Fruit fly (Drosophila melanogaster) whole organism, embryonic: ENCODE results near the gene Uba4.

Experiments used
- ATbp ChIP-seq: fragments of 200-800 bp; sonication (Bioruptor generic); optimal IDR thresholded peaks from 2 replicates; lab custom pipeline; 2017; ENCODE audit warnings: missing biosample characterization, mild to moderate bottlenecking, missing genetic modification characterization, missing genetic modification reagents
- Adf1 ChIP-seq: fragments of 200-800 bp; sonication (Bioruptor generic); IDR thresholded peaks from 2 replicates; pipeline ENCODE4 v1.3.6; 2022; ENCODE audit warnings: missing biosample characterization, missing genetic modification characterization
- Awh ChIP-seq: fragments of 200-800 bp; sonication (Bioruptor generic); IDR thresholded peaks from 2 replicates; pipeline ENCODE4, ENCODE4 v1.3.6; 2022; ENCODE audit warnings: missing biosample characterization, missing genetic modification characterization
- CG10979 ChIP-seq: fragments of 200-800 bp; sonication (Bioruptor generic); optimal IDR thresholded peaks from 2 replicates; lab custom pipeline; 2018; ENCODE audit warnings: missing biosample characterization, mild to moderate bottlenecking, missing genetic modification characterization, moderate library complexity
- CG11247 ChIP-seq: fragments of 200-800 bp; sonication (Bioruptor generic); IDR thresholded peaks from 2 replicates; pipeline ENCODE4 v1.3.6; 2022; ENCODE audit warnings: missing biosample characterization, missing genetic modification characterization
- CG12744 ChIP-seq: fragments of 200-800 bp; sonication (Bioruptor generic); optimal IDR thresholded peaks from 2 replicates; lab custom pipeline; 2016; ENCODE audit warnings: missing biosample characterization, missing genetic modification characterization
- CG13775 ChIP-seq: fragments of 200-800 bp; sonication (Bioruptor generic); optimal IDR thresholded peaks from 3 replicates; lab custom pipeline; 2017; ENCODE audit warnings: missing biosample characterization, mild to moderate bottlenecking, missing genetic modification characterization
- CG15011 ChIP-seq: fragments of 200-800 bp; sonication (Bioruptor generic); optimal IDR thresholded peaks from 3 replicates; lab custom pipeline; 2018; ENCODE audit warnings: missing biosample characterization, mild to moderate bottlenecking, missing genetic modification characterization
- CG15269 ChIP-seq: fragments of 200-800 bp; sonication (Bioruptor generic); optimal IDR thresholded peaks from 2 replicates; lab custom pipeline; 2018; ENCODE audit warnings: missing biosample characterization, mild to moderate bottlenecking, missing genetic modification characterization, moderate library complexity
- CG15601 ChIP-seq: fragments of 200-800 bp; sonication (Bioruptor generic); optimal IDR thresholded peaks from 3 replicates; lab custom pipeline; 2019; ENCODE audit warnings: missing biosample characterization, mild to moderate bottlenecking, missing genetic modification characterization, moderate library complexity
- CG18476 ChIP-seq: fragments of 200-800 bp; sonication (Bioruptor generic); optimal IDR thresholded peaks from 2 replicates; lab custom pipeline; 2016; ENCODE audit warnings: missing biosample characterization, mild to moderate bottlenecking, missing genetic modification characterization
- CG18764 ChIP-seq: fragments of 200-800 bp; sonication (Bioruptor generic); optimal IDR thresholded peaks from 3 replicates; lab custom pipeline; 2016; ENCODE audit warnings: missing biosample characterization, missing genetic modification characterization
- CG2678 ChIP-seq: fragments of 200-800 bp; sonication (Bioruptor generic); optimal IDR thresholded peaks from 3 replicates; lab custom pipeline; 2019; ENCODE audit warnings: missing biosample characterization, mild to moderate bottlenecking, missing genetic modification characterization, moderate library complexity
- CG4854 ChIP-seq: fragments of 200-800 bp; sonication (Bioruptor generic); optimal IDR thresholded peaks from 2 replicates; lab custom pipeline; 2016; ENCODE audit warnings: missing biosample characterization, missing genetic modification characterization, inconsistent platforms
- CG6765 ChIP-seq: fragments of 200-800 bp; sonication (Bioruptor generic); optimal IDR thresholded peaks from 3 replicates; lab custom pipeline; 2017; ENCODE audit warnings: missing biosample characterization, mild to moderate bottlenecking, missing genetic modification characterization
- CG7786 ChIP-seq: fragments of 200-800 bp; sonication (Bioruptor generic); optimal IDR thresholded peaks from 2 replicates; lab custom pipeline; 2016; ENCODE audit warnings: missing biosample characterization, missing genetic modification characterization
- CG8290 ChIP-seq, 3 experiments: fragments of 200-800 bp; sonication (Bioruptor generic); optimal IDR thresholded peaks; 2 replicates each; lab custom pipeline; 2016 to 2019; ENCODE audit warnings: missing biosample characterization in 3 of 3, missing genetic modification characterization in 3 of 3, mild to moderate bottlenecking in 2 of 3, moderate library complexity in 1 of 3
- CG8359 ChIP-seq: fragments of 200-800 bp; sonication (Bioruptor generic); optimal IDR thresholded peaks from 2 replicates; lab custom pipeline; 2017; ENCODE audit warnings: missing biosample characterization, mild to moderate bottlenecking, missing genetic modification characterization, borderline replicate concordance
- CG8478 ChIP-seq: fragments of >200 bp; optimal IDR thresholded peaks from 2 replicates; lab custom pipeline; 2018
- CG9797 ChIP-seq: fragments of 200-800 bp; sonication (Bioruptor generic); optimal IDR thresholded peaks from 3 replicates; lab custom pipeline; 2018; ENCODE audit warnings: missing biosample characterization, mild to moderate bottlenecking, missing genetic modification characterization
- D19A ChIP-seq: fragments of 200-800 bp; optimal IDR thresholded peaks from 3 replicates; lab custom pipeline; 2019; ENCODE audit warnings: missing biosample characterization, mild to moderate bottlenecking, missing genetic modification characterization, moderate library complexity
- ERR ChIP-seq: fragments of 200-800 bp; sonication (Bioruptor generic); optimal IDR thresholded peaks from 2 replicates; lab custom pipeline; 2016; ENCODE audit warnings: missing biosample characterization, missing genetic modification characterization
- HLH4C ChIP-seq: fragments of 200-800 bp; sonication (Bioruptor generic); IDR thresholded peaks from 3 replicates; pipeline ENCODE4 v1.3.6; 2022; ENCODE audit warnings: missing biosample characterization, missing genetic modification characterization; ENCODE audit not compliant: partially characterized antibody
- Hand ChIP-seq: fragments of 200-800 bp; sonication (Bioruptor generic); optimal IDR thresholded peaks from 2 replicates; lab custom pipeline; 2017; ENCODE audit warnings: mild to moderate bottlenecking, missing biosample characterization, missing genetic modification reagents, missing genetic modification characterization
- Hey ChIP-seq: fragments of 200-800 bp; sonication (Bioruptor generic); optimal IDR thresholded peaks from 3 replicates; lab custom pipeline; 2018; ENCODE audit warnings: missing biosample characterization, mild to moderate bottlenecking, missing genetic modification characterization
- Hr51 ChIP-seq, 2 experiments: fragments of 200-800 bp; sonication (Bioruptor generic); optimal IDR thresholded peaks; 2 replicates in 1 of 2; 3 replicates in 1 of 2; lab custom pipeline; 2016 to 2018; ENCODE audit warnings: missing biosample characterization in 2 of 2, missing genetic modification characterization in 2 of 2, mild to moderate bottlenecking in 1 of 2, moderate library complexity in 1 of 2
- Mad ChIP-seq: fragments of 200-800 bp; sonication (Bioruptor generic); optimal IDR thresholded peaks from 2 replicates; lab custom pipeline; 2016; ENCODE audit warnings: missing biosample characterization, missing genetic modification characterization
- Med ChIP-seq: fragments of 200-800 bp; sonication (Bioruptor generic); peaks from one replicate; lab custom pipeline; 2016; ENCODE audit warnings: missing biosample characterization, missing genetic modification characterization, mild to moderate bottlenecking, inconsistent platforms, moderate library complexity
- NC2α ChIP-seq: fragments of 200-800 bp; sonication (Bioruptor generic); optimal IDR thresholded peaks from 2 replicates; lab custom pipeline; 2016; ENCODE audit warnings: missing biosample characterization, missing genetic modification characterization
- Nf-YA ChIP-seq: fragments of 200-800 bp; sonication (Bioruptor generic); IDR thresholded peaks from 2 replicates; pipeline ENCODE4 v1.3.6; 2022; ENCODE audit warnings: missing biosample characterization, missing genetic modification characterization
- Xbp1 ChIP-seq: fragments of 200-800 bp; sonication (Bioruptor generic); optimal IDR thresholded peaks from 3 replicates; lab custom pipeline; 2016; ENCODE audit warnings: missing biosample characterization, mild to moderate bottlenecking, missing genetic modification characterization
- amos ChIP-seq: fragments of 200-800 bp; sonication (Bioruptor generic); IDR thresholded peaks from 2 replicates; pipeline ENCODE4 v1.3.6; 2022; ENCODE audit warnings: missing biosample characterization, missing genetic modification characterization; ENCODE audit not compliant: partially characterized antibody
- ato ChIP-seq: fragments of 200-800 bp; sonication (Bioruptor generic); IDR thresholded peaks from 2 replicates; pipeline ENCODE4 v1.3.6; 2022; ENCODE audit warnings: missing biosample characterization, missing genetic modification characterization; ENCODE audit not compliant: partially characterized antibody
- bab2 ChIP-seq: fragments of 200-800 bp; sonication (Bioruptor generic); optimal IDR thresholded peaks from 2 replicates; lab custom pipeline; 2016; ENCODE audit warnings: missing biosample characterization, missing genetic modification characterization
- bbx ChIP-seq: fragments of 200-800 bp; sonication (Bioruptor generic); IDR thresholded peaks from 2 replicates; pipeline ENCODE4 v1.3.6; 2022; ENCODE audit warnings: missing biosample characterization, missing genetic modification characterization; ENCODE audit not compliant: partially characterized antibody
- chn ChIP-seq: fragments of 200-800 bp; sonication (Bioruptor generic); optimal IDR thresholded peaks from 2 replicates; lab custom pipeline; 2016; ENCODE audit warnings: missing biosample characterization, missing genetic modification characterization
- eyg ChIP-seq: fragments of 200-800 bp; sonication (Bioruptor generic); optimal IDR thresholded peaks from 3 replicates; lab custom pipeline; 2016; ENCODE audit warnings: missing biosample characterization, missing genetic modification characterization
- gfzf ChIP-seq: fragments of 200-800 bp; sonication (Bioruptor generic); optimal IDR thresholded peaks from 2 replicates; lab custom pipeline; 2016; ENCODE audit warnings: missing biosample characterization, mild to moderate bottlenecking, missing genetic modification characterization, moderate library complexity
- gro ChIP-seq: fragments of 200-800 bp; sonication (Bioruptor generic); optimal IDR thresholded peaks from 2 replicates; lab custom pipeline; 2016; ENCODE audit warnings: missing biosample characterization, missing genetic modification characterization
- ham ChIP-seq: fragments of 200-800 bp; sonication (Bioruptor generic); IDR thresholded peaks from 2 replicates; pipeline ENCODE4 v1.3.6; 2022; ENCODE audit warnings: missing biosample characterization, missing genetic modification characterization
- lab ChIP-seq: fragments of 200-800 bp; sonication (Bioruptor generic); optimal IDR thresholded peaks from 3 replicates; lab custom pipeline; 2017; ENCODE audit warnings: missing biosample characterization, missing genetic modification characterization, mild to moderate bottlenecking, moderate library complexity, missing genetic modification reagents
- mld ChIP-seq: fragments of 200-800 bp; sonication (Bioruptor generic); IDR thresholded peaks from 3 replicates; pipeline ENCODE4 v1.3.6; 2022; ENCODE audit warnings: missing biosample characterization, missing genetic modification characterization; ENCODE audit not compliant: partially characterized antibody
- oc ChIP-seq: fragments of 200-800 bp; sonication (Bioruptor generic); optimal IDR thresholded peaks from 2 replicates; lab custom pipeline; 2018; ENCODE audit warnings: missing biosample characterization, mild to moderate bottlenecking, missing genetic modification characterization, moderate library complexity
- org-1 ChIP-seq: fragments of 200-800 bp; sonication (Bioruptor generic); optimal IDR thresholded peaks from 2 replicates; lab custom pipeline; 2017; ENCODE audit warnings: missing biosample characterization, missing genetic modification characterization
- scrt ChIP-seq: fragments of 200-800 bp; sonication (Bioruptor generic); optimal IDR thresholded peaks from 2 replicates; lab custom pipeline; 2018; ENCODE audit warnings: missing biosample characterization, mild to moderate bottlenecking, missing genetic modification characterization, moderate library complexity
- shn ChIP-seq: fragments of 200-800 bp; sonication (Bioruptor generic); optimal IDR thresholded peaks from 3 replicates; lab custom pipeline; 2016; ENCODE audit warnings: missing biosample characterization, missing genetic modification characterization
- ssp ChIP-seq: fragments of 200-800 bp; sonication (Bioruptor generic); IDR thresholded peaks from 2 replicates; pipeline ENCODE4 v1.3.6; 2022; ENCODE audit warnings: missing biosample characterization, missing genetic modification characterization
- vnd ChIP-seq: fragments of 200-800 bp; sonication (Bioruptor generic); IDR thresholded peaks from 3 replicates; pipeline ENCODE4 v1.3.6; 2022; ENCODE audit warnings: missing biosample characterization, missing genetic modification characterization; ENCODE audit not compliant: partially characterized antibody

The Uba4 gene

dm6 chr2L:8535394-8536176 is 18.4 kb downstream of the Uba4 start (continued):
- TF ChIP-seq CG15011 (GFP tag; lab: Kevin White, UChicago), result peak; percentile 47
- peak; percentile 69 for TF ChIP-seq ssp
- TF ChIP-seq CG15601 (tag; lab: Kevin White, UChicago), result peak; percentile 92
- TF ChIP-seq shn (GFP tag; lab: Kevin White, UChicago), result no peak
- peak; percentile 84 for TF ChIP-seq CG8359 (GFP tag; lab: Kevin White, UChicago)
- TF ChIP-seq Mad (GFP tag; lab: Kevin White, UChicago), result peak; percentile 17
- TF ChIP-seq CG13775 (GFP tag; lab: Kevin White, UChicago), result peak; percentile 93
- TF ChIP-seq bab2 (GFP tag; lab: Kevin White, UChicago), result no peak
- TF ChIP-seq ATbp (GFP tag; lab: Kevin White, UChicago), result peak; percentile 83
- TF ChIP-seq CG10979 (tag; lab: Kevin White, UChicago), result peak; percentile 95
- no peak for TF ChIP-seq eyg
- peak; percentile 46 for TF ChIP-seq CG4854 (GFP tag; lab: Kevin White, UChicago)
- no peak for TF ChIP-seq CG12744 (GFP tag; lab: Kevin White, UChicago)
- peak; percentile 26; the same call in 1 of the 2 replicates for TF ChIP-seq Nf-YA (GFP tag; lab: Robert Waterston, UW)
- no peak for TF ChIP-seq vnd
- TF ChIP-seq CG9797, result peak; percentile 18
- TF ChIP-seq CG7786, result peak; percentile 6
- TF ChIP-seq lab (GFP tag; lab: Kevin White, UChicago), result peak; percentile 86
- TF ChIP-seq Hr51 (GFP tag; optimal IDR thresholded peaks at IDR 0.05; lab: Kevin White, UChicago), result peak in 1 of 2 experiments; percentile 96
- TF ChIP-seq CG8290 (GFP tag; optimal IDR thresholded peaks at IDR 0.05; lab: Kevin White, UChicago), result peak; percentile 55
- TF ChIP-seq CG8290 (tag; optimal IDR thresholded peaks at IDR 0.05; lab: Kevin White, UChicago), result peak in 1 of 2 experiments; percentile 54
- no peak for TF ChIP-seq Hey (tag; lab: Kevin White, UChicago)
- peak; percentile 89 for TF ChIP-seq scrt (GFP tag; lab: Kevin White, UChicago)
- no peak for TF ChIP-seq CG8478 (lab: Kevin White, UChicago)
- peak; percentile 8 for TF ChIP-seq gro
- TF ChIP-seq Awh (GFP tag; lab: Robert Waterston, UW), result no peak; the same call in 1 of the 2 replicates
- no peak for TF ChIP-seq ERR (GFP tag; lab: Kevin White, UChicago)
- TF ChIP-seq ato (GFP tag; lab: Robert Waterston, UW), result no peak
- peak; percentile 14 for TF ChIP-seq oc (tag; lab: Kevin White, UChicago)
- peak; percentile 88 for TF ChIP-seq org-1
- TF ChIP-seq HLH4C (GFP tag; lab: Robert Waterston, UW), result no peak
- TF ChIP-seq Med (GFP tag; lab: Kevin White, UChicago), result peak; percentile 90
- TF ChIP-seq bbx, result no peak
- no peak for TF ChIP-seq NC2α (GFP tag; lab: Kevin White, UChicago)
- TF ChIP-seq gfzf (GFP tag; lab: Kevin White, UChicago), result no peak
- peak; percentile 94 for TF ChIP-seq CG6765 (GFP tag; lab: Kevin White, UChicago)
- TF ChIP-seq CG18476 (GFP tag; lab: Kevin White, UChicago), result peak; percentile 82
- peak; percentile 95 for TF ChIP-seq CG15269 (tag; lab: Kevin White, UChicago)
- TF ChIP-seq Hand (GFP tag; lab: Kevin White, UChicago), result peak; percentile 89
- TF ChIP-seq Xbp1 (GFP tag; lab: Kevin White, UChicago), result peak; percentile 90
- peak; percentile 92 for TF ChIP-seq D19A (tag; lab: Kevin White, UChicago)
- TF ChIP-seq chn, result peak; percentile 9
- TF ChIP-seq Adf1 (GFP tag; lab: Robert Waterston, UW), result peak; percentile 5; the same call in 1 of the 2 replicates
- TF ChIP-seq CG11247 (GFP tag; lab: Robert Waterston, UW), result peak; percentile 73
- peak; percentile 75 for TF ChIP-seq CG18764 (GFP tag; lab: Kevin White, UChicago)
- TF ChIP-seq CG2678 (tag; lab: Kevin White, UChicago), result peak; percentile 98
- TF ChIP-seq ham (GFP tag; lab: Robert Waterston, UW), result no peak
- TF ChIP-seq amos (GFP tag; lab: Robert Waterston, UW), result no peak
- no peak for TF ChIP-seq mld
